Worm (Caenorhabditis elegans) whole organism, L4 larva: ENCODE measurements around the gene F21C10.10.

ENCODE experiments used
- D1046.2 ChIP-seq: fragments of 200-800 bp; sonication (Bioruptor generic); IDR thresholded peaks from 2 replicates; pipeline ENCODE4 v1.3.6; 2022; ENCODE audit warnings: missing genetic modification characterization, missing compliant biosample characterization
- F10B5.3 ChIP-seq: sonication (generic microtip); optimal IDR thresholded peaks from 2 replicates; lab custom pipeline; 2016; ENCODE audit warnings: mild to moderate bottlenecking, missing genetic modification characterization, missing compliant biosample characterization
- F44E2.7 ChIP-seq: fragments of 200-800 bp; sonication (Bioruptor generic); IDR thresholded peaks from 2 replicates; pipeline ENCODE4 v2.1.2; 2022; ENCODE audit warnings: missing genetic modification characterization, missing compliant biosample characterization
- Y105C5A.15 ChIP-seq: fragments of 200-800 bp; sonication (Bioruptor generic); IDR thresholded peaks from 2 replicates; pipeline ENCODE4 v1.3.6; 2022; ENCODE audit warnings: missing genetic modification characterization, missing compliant biosample characterization
- aha-1 ChIP-seq: fragments of 150-350 bp; peaks from one replicate; lab custom pipeline; 2014; ENCODE audit warnings: missing biosample characterization, missing genetic modification characterization
- arid-1 ChIP-seq: fragments of 200-800 bp; sonication (Bioruptor generic); conservative IDR thresholded peaks from 2 replicates; pipeline ENCODE4 v1.3.6; 2022; ENCODE audit warnings: missing genetic modification reagents, missing genetic modification characterization, missing compliant biosample characterization
- ceh-28 ChIP-seq: fragments of 150-350 bp; optimal IDR thresholded peaks from 2 replicates; lab custom pipeline; 2014; ENCODE audit warnings: missing biosample characterization, missing genetic modification reagents, missing genetic modification characterization
- ceh-62 ChIP-seq: sonication (generic microtip); optimal IDR thresholded peaks from 2 replicates; lab custom pipeline; 2017; ENCODE audit warnings: missing biosample characterization, missing genetic modification characterization
- ctbp-1 ChIP-seq: fragments of 200-800 bp; sonication (Bioruptor generic); IDR thresholded peaks from 2 replicates; pipeline ENCODE4 v1.3.6; 2022; ENCODE audit warnings: missing genetic modification reagents, missing genetic modification characterization, missing compliant biosample characterization
- daf-16 ChIP-seq, 3 experiments: sonication (generic microtip); optimal IDR thresholded peaks; 2 replicates each; lab custom pipeline; 2016 to 2017; ENCODE audit warnings: missing genetic modification characterization in 3 of 3, missing genetic modification reagents in 3 of 3, mild to moderate bottlenecking in 2 of 3, missing compliant biosample characterization in 2 of 3, missing biosample characterization in 1 of 3, moderate library complexity in 1 of 3
- duxl-1 ChIP-seq: sonication (generic microtip); optimal IDR thresholded peaks from 2 replicates; lab custom pipeline; 2016; ENCODE audit warnings: mild to moderate bottlenecking, missing genetic modification characterization, moderate library complexity, missing compliant biosample characterization; ENCODE audit not compliant: poor library complexity
- fos-1 ChIP-seq: fragments of 150-350 bp; optimal IDR thresholded peaks from 2 replicates; lab custom pipeline; 2014; ENCODE audit warnings: missing biosample characterization, missing genetic modification characterization
- hmg-1.1 ChIP-seq: fragments of 200-800 bp; sonication (Bioruptor generic); IDR thresholded peaks from 2 replicates; pipeline ENCODE4 v1.3.6; 2022; ENCODE audit warnings: missing genetic modification reagents, missing genetic modification characterization, missing compliant biosample characterization
- lin-1 ChIP-seq: fragments of 200-800 bp; sonication (Bioruptor generic); IDR thresholded peaks from 2 replicates; pipeline ENCODE4 v1.3.6; 2022; ENCODE audit warnings: missing genetic modification reagents, missing genetic modification characterization, missing compliant biosample characterization
- lin-15B ChIP-seq: fragments of 150-350 bp; sonication (generic microtip); optimal IDR thresholded peaks from 3 replicates; lab custom pipeline; 2014; ENCODE audit warnings: missing biosample characterization, missing genetic modification characterization
- lin-39 ChIP-seq: fragments of 150-350 bp; optimal IDR thresholded peaks from 2 replicates; lab custom pipeline; 2014; ENCODE audit warnings: missing biosample characterization, missing genetic modification reagents, missing genetic modification characterization
- lir-3 ChIP-seq: sonication (generic microtip); optimal IDR thresholded peaks from 2 replicates; lab custom pipeline; 2016; ENCODE audit warnings: mild to moderate bottlenecking, missing genetic modification characterization, missing compliant biosample characterization
- madf-9 ChIP-seq: fragments of 200-800 bp; sonication (Bioruptor generic); conservative IDR thresholded peaks from 2 replicates; pipeline ENCODE4 v1.3.6; 2022; ENCODE audit warnings: missing genetic modification reagents, missing genetic modification characterization, missing compliant biosample characterization
- mes-2 ChIP-seq: sonication (generic microtip); optimal IDR thresholded peaks from 2 replicates; lab custom pipeline; 2016; ENCODE audit warnings: missing genotype, mild to moderate bottlenecking, missing genetic modification characterization, missing compliant biosample characterization; ENCODE audit not compliant: poor library complexity, severe bottlenecking
- mxl-2 ChIP-seq: fragments of 200-800 bp; sonication (Bioruptor generic); conservative IDR thresholded peaks from 2 replicates; pipeline ENCODE4 v1.3.6; 2022; ENCODE audit warnings: missing genetic modification reagents, missing genetic modification characterization, missing compliant biosample characterization
- nhr-10 ChIP-seq: fragments of 150-350 bp; optimal IDR thresholded peaks from 2 replicates; lab custom pipeline; 2014; ENCODE audit warnings: missing biosample characterization, missing genetic modification characterization
- nhr-11 ChIP-seq: fragments of 150-350 bp; optimal IDR thresholded peaks from 2 replicates; lab custom pipeline; 2014; ENCODE audit warnings: missing biosample characterization, missing genetic modification characterization
- nhr-111 ChIP-seq: fragments of 200-800 bp; sonication (Bioruptor generic); optimal IDR thresholded peaks from 2 replicates; lab custom pipeline; 2018; ENCODE audit warnings: mild to moderate bottlenecking, missing genetic modification characterization, missing compliant biosample characterization
- nhr-28 ChIP-seq: fragments of 150-350 bp; optimal IDR thresholded peaks from 2 replicates; lab custom pipeline; 2014; ENCODE audit warnings: missing biosample characterization, missing genetic modification characterization
- nhr-41 ChIP-seq: fragments of 200-800 bp; sonication (Bioruptor generic); IDR thresholded peaks from 2 replicates; pipeline ENCODE4 v1.3.6; 2022; ENCODE audit warnings: missing genetic modification reagents, missing genetic modification characterization, missing compliant biosample characterization
- nhr-48 ChIP-seq: sonication (generic microtip); optimal IDR thresholded peaks from 2 replicates; lab custom pipeline; 2016; ENCODE audit warnings: mild to moderate bottlenecking, missing genetic modification characterization, missing compliant biosample characterization
- nhr-6 ChIP-seq: fragments of 150-350 bp; optimal IDR thresholded peaks from 2 replicates; lab custom pipeline; 2014; ENCODE audit warnings: missing biosample characterization, missing genetic modification characterization
- pqm-1 ChIP-seq: sonication (generic microtip); optimal IDR thresholded peaks from 2 replicates; lab custom pipeline; 2017; ENCODE audit warnings: missing biosample characterization, missing genetic modification characterization
- sdz-12 ChIP-seq: fragments of 200-800 bp; sonication (Bioruptor generic); optimal IDR thresholded peaks from 2 replicates; lab custom pipeline; 2018; ENCODE audit warnings: mild to moderate bottlenecking, missing genetic modification characterization, missing compliant biosample characterization
- spr-1 ChIP-seq: sonication (generic microtip); optimal IDR thresholded peaks from 2 replicates; lab custom pipeline; 2016; ENCODE audit warnings: mild to moderate bottlenecking, missing genetic modification characterization, missing compliant biosample characterization
- unc-130 ChIP-seq: sonication (generic microtip); optimal IDR thresholded peaks from 2 replicates; lab custom pipeline; 2016; ENCODE audit warnings: missing genetic modification reagents, missing genetic modification characterization, missing compliant biosample characterization
- unc-39 ChIP-seq: sonication (generic microtip); optimal IDR thresholded peaks from 2 replicates; lab custom pipeline; 2017; ENCODE audit warnings: missing biosample characterization, missing genetic modification characterization
- unc-62 ChIP-seq, 3 experiments: fragments of 150-350 bp in 1 of 3; sonication (generic microtip); optimal IDR thresholded peaks in 2 of 3; peaks in 1 of 3; 1 replicate in 1 of 3; 2 replicates in 2 of 3; lab custom pipeline; 2014 to 2017; ENCODE audit warnings: missing biosample characterization in 3 of 3, missing genetic modification characterization in 3 of 3, missing genetic modification reagents in 3 of 3, missing genotype in 1 of 3
- zfp-3 ChIP-seq: fragments of 200-800 bp; sonication (Bioruptor generic); conservative IDR thresholded peaks from 2 replicates; pipeline ENCODE4 v1.3.6; 2022; ENCODE audit warnings: missing genetic modification reagents, missing genetic modification characterization, missing compliant biosample characterization
- ztf-7 ChIP-seq: fragments of 150-350 bp; optimal IDR thresholded peaks from 2 replicates; lab custom pipeline; 2014; ENCODE audit warnings: missing biosample characterization, missing genetic modification characterization

Gene F21C10.10

ce11 chrV:9054771-9055170 lies 41.3 kb upstream of the F21C10.10 start, which contains the start of gene swm-1:
TSS of gene swm-1 (minus strand) at chrV:9054871.
- peak; percentile 11 for TF ChIP-seq aha-1
- no peak for TF ChIP-seq Y105C5A.15 (GFP tag; lab: Robert Waterston, UW)

ce11 chrV:9055644-9056043 lies 40.4 kb upstream of the F21C10.10 start:
- TF ChIP-seq sdz-12 (GFP tag; lab: Kevin White, UChicago) (no peak), nhr-11 (peak; percentile 17), unc-62 (GFP tag; optimal IDR thresholded peaks at IDR 0.05 in 1 of 2; lab: Kevin White, UChicago) (peak in 1 of 2 experiments; percentile 68), unc-62 (tag; optimal IDR thresholded peaks at IDR 0.05; lab: Kevin White, UChicago) (no peak)
- TF ChIP-seq, all 104 proteins: peak for 2

- TF ChIP-seq lin-15B (no peak), mes-2 (tag; lab: Kevin White, UChicago) (no peak), nhr-11 (no peak), nhr-28 (tag; lab: Kevin White, UChicago) (no peak), daf-16 (GFP tag; optimal IDR thresholded peaks at IDR 0.05; lab: Kevin White, UChicago) (no peak), daf-16 (tag; optimal IDR thresholded peaks at IDR 0.05; lab: Kevin White, UChicago) (no peak), spr-1 (tag; lab: Kevin White, UChicago) (no peak), madf-9 (GFP tag; lab: Robert Waterston, UW) (no peak), lin-39 (no peak), F10B5.3 (tag; lab: Kevin White, UChicago) (no peak), lir-3 (tag; lab: Kevin White, UChicago) (no peak), unc-130 (GFP tag; lab: Kevin White, UChicago) (no peak)
These were observed 39.8 kb upstream of the F21C10.10 start, which contains the start of gene C25E10.10 for ce11 chrV:9056253-9056652. TSS of gene C25E10.10 (minus strand) at chrV:9056353.

- TF ChIP-seq ceh-28 (tag; lab: Kevin White, UChicago) (no peak), hmg-1.1 (GFP tag; lab: Robert Waterston, UW) (no peak), sdz-12 (GFP tag; lab: Kevin White, UChicago) (no peak), pqm-1 (tag; lab: Kevin White, UChicago) (no peak), lin-1 (GFP tag; lab: Robert Waterston, UW) (no peak), unc-39 (tag; lab: Kevin White, UChicago) (no peak), duxl-1 (tag; lab: Kevin White, UChicago) (no peak), nhr-6 (tag; lab: Kevin White, UChicago) (no peak), ctbp-1 (GFP tag; lab: Robert Waterston, UW) (no peak), daf-16 (GFP tag; optimal IDR thresholded peaks at IDR 0.05; lab: Kevin White, UChicago) (no peak), daf-16 (tag; optimal IDR thresholded peaks at IDR 0.05; lab: Kevin White, UChicago) (no peak), nhr-41 (GFP tag; lab: Robert Waterston, UW) (no peak), mxl-2 (GFP tag; lab: Robert Waterston, UW) (no peak)
These were observed 37.4 kb upstream of the F21C10.10 start, which contains the start of gene C25E10.11 for ce11 chrV:9058627-9059026. TSS of gene C25E10.11 (minus strand) at chrV:9058727.

- TF ChIP-seq nhr-6 (tag; lab: Kevin White, UChicago) (no peak), fos-1 (no peak), ceh-28 (tag; lab: Kevin White, UChicago) (no peak), ztf-7 (tag; lab: Kevin White, UChicago) (no peak), nhr-111 (no peak), F44E2.7 (GFP tag; lab: Robert Waterston, UW) (no peak), nhr-48 (tag; lab: Kevin White, UChicago) (no peak), lin-15B (no peak), ceh-62 (tag; lab: Kevin White, UChicago) (no peak), daf-16 (GFP tag; optimal IDR thresholded peaks at IDR 0.05; lab: Kevin White, UChicago) (no peak), daf-16 (tag; optimal IDR thresholded peaks at IDR 0.05; lab: Kevin White, UChicago) (no peak), nhr-10 (tag; lab: Kevin White, UChicago) (no peak), unc-130 (GFP tag; lab: Kevin White, UChicago) (no peak), D1046.2 (no peak), arid-1 (GFP tag; lab: Robert Waterston, UW) (no peak), zfp-3 (GFP tag; lab: Robert Waterston, UW) (no peak)
These were observed 36.6 kb upstream of the F21C10.10 start, which contains the start of the genes C25E10.16 and C25E10.13 for ce11 chrV:9059468-9059867. TSS of gene C25E10.16 (minus strand) at chrV:9059568. TSS of gene C25E10.13 (plus strand) at chrV:9059723.
